Fruit fly (Drosophila melanogaster) whole organism, embryonic: Measurements from ENCODE around the gene Kal1.
A peak's percentile ranks its signal among the peaks of the same experiment; 100 is the strongest.

Experiments
- BEAF-32 ChIP-seq: fragments of 200-800 bp; sonication (Bioruptor generic); optimal IDR thresholded peaks from 3 replicates; lab custom pipeline; 2017; ENCODE audit warnings: missing biosample characterization, missing genetic modification characterization, mild to moderate bottlenecking, moderate library complexity, missing genetic modification reagents
- Bgb ChIP-seq: fragments of 200-800 bp; sonication (Bioruptor generic); IDR thresholded peaks from 2 replicates; pipeline ENCODE4 v1.3.6; 2022; ENCODE audit warnings: missing biosample characterization, missing genetic modification characterization; ENCODE audit not compliant: partially characterized antibody
- BtbVII ChIP-seq: fragments of 200-800 bp; sonication (Bioruptor generic); optimal IDR thresholded peaks from 3 replicates; lab custom pipeline; 2017; ENCODE audit warnings: missing biosample characterization, mild to moderate bottlenecking, missing genetic modification characterization
- Bteb2 ChIP-seq: fragments of 200-800 bp; sonication (Bioruptor generic); optimal IDR thresholded peaks from 2 replicates; lab custom pipeline; 2016; ENCODE audit warnings: missing biosample characterization, missing genetic modification characterization
- C15 ChIP-seq: fragments of 200-800 bp; sonication (Bioruptor generic); IDR thresholded peaks from 3 replicates; pipeline ENCODE4 v1.3.6; 2022; ENCODE audit warnings: missing biosample characterization, missing genetic modification characterization
- CG12391 ChIP-seq: fragments of 200-800 bp; sonication (Bioruptor generic); optimal IDR thresholded peaks from 3 replicates; lab custom pipeline; 2018; ENCODE audit warnings: missing biosample characterization, mild to moderate bottlenecking, missing genetic modification characterization, moderate library complexity
- CG13287 ChIP-seq: fragments of 200-800 bp; sonication (Bioruptor generic); IDR thresholded peaks from 2 replicates; pipeline ENCODE4 v1.3.6; 2022; ENCODE audit warnings: missing biosample characterization, missing genetic modification characterization; ENCODE audit not compliant: partially characterized antibody
- CG13296 ChIP-seq: fragments of 200-800 bp; sonication (Bioruptor generic); optimal IDR thresholded peaks from 3 replicates; lab custom pipeline; 2018; ENCODE audit warnings: missing biosample characterization, mild to moderate bottlenecking, missing genetic modification characterization
- CG14710 ChIP-seq: fragments of 200-800 bp; sonication (Bioruptor generic); optimal IDR thresholded peaks from 3 replicates; lab custom pipeline; 2019; ENCODE audit warnings: missing biosample characterization, mild to moderate bottlenecking, missing genetic modification characterization, moderate library complexity
- CG18476 ChIP-seq: fragments of 200-800 bp; sonication (Bioruptor generic); optimal IDR thresholded peaks from 2 replicates; lab custom pipeline; 2016; ENCODE audit warnings: missing biosample characterization, mild to moderate bottlenecking, missing genetic modification characterization
- CG18764 ChIP-seq: fragments of 200-800 bp; sonication (Bioruptor generic); optimal IDR thresholded peaks from 3 replicates; lab custom pipeline; 2016; ENCODE audit warnings: missing biosample characterization, missing genetic modification characterization
- CG33213 ChIP-seq: fragments of 200-800 bp; sonication (Bioruptor generic); optimal IDR thresholded peaks from 3 replicates; lab custom pipeline; 2016; ENCODE audit warnings: missing biosample characterization, missing genetic modification characterization
- CG42726 ChIP-seq: fragments of 200-800 bp; sonication (Bioruptor generic); IDR thresholded peaks from 2 replicates; pipeline ENCODE4 v1.3.6; 2022; ENCODE audit warnings: missing biosample characterization, missing genetic modification characterization; ENCODE audit not compliant: partially characterized antibody
- CG43689 ChIP-seq: fragments of 200-800 bp; sonication (Bioruptor generic); IDR thresholded peaks from 2 replicates; pipeline ENCODE4 v1.3.6; 2022; ENCODE audit warnings: missing biosample characterization, missing genetic modification characterization
- CG4730 ChIP-seq: fragments of 200-800 bp; sonication (Bioruptor generic); IDR thresholded peaks from 2 replicates; pipeline ENCODE4 v1.3.6; 2022; ENCODE audit warnings: missing biosample characterization, missing genetic modification characterization
- CG8388 ChIP-seq: fragments of 200-800 bp; sonication (Bioruptor generic); optimal IDR thresholded peaks from 2 replicates; lab custom pipeline; 2019; ENCODE audit warnings: missing biosample characterization, mild to moderate bottlenecking, missing genetic modification characterization, moderate library complexity
- CG9932 ChIP-seq: fragments of 200-800 bp; sonication (Bioruptor generic); IDR thresholded peaks from 2 replicates; pipeline ENCODE4 v1.3.6; 2022; ENCODE audit warnings: missing biosample characterization, missing genetic modification characterization
- CHES-1-like ChIP-seq: fragments of 200-800 bp; sonication (Bioruptor generic); optimal IDR thresholded peaks from 2 replicates; lab custom pipeline; 2016; ENCODE audit warnings: missing biosample characterization, missing genetic modification characterization
- Chrac-16 ChIP-seq: fragments of 200-800 bp; sonication (Bioruptor generic); optimal IDR thresholded peaks from 3 replicates; lab custom pipeline; 2016; ENCODE audit warnings: missing biosample characterization, missing genetic modification characterization
- Dek ChIP-seq: fragments of 200-800 bp; sonication (Bioruptor generic); optimal IDR thresholded peaks from 3 replicates; lab custom pipeline; 2019; ENCODE audit warnings: missing biosample characterization, mild to moderate bottlenecking, missing genetic modification characterization, moderate library complexity
- Dip2 ChIP-seq: fragments of 200-800 bp; sonication (Bioruptor generic); IDR thresholded peaks from 2 replicates; pipeline ENCODE4 v1.3.6; 2022; ENCODE audit warnings: missing biosample characterization, missing genetic modification characterization
- E2f2 ChIP-seq: fragments of 200-800 bp; sonication (Bioruptor generic); IDR thresholded peaks from 2 replicates; pipeline ENCODE4 v1.3.6; 2022; ENCODE audit warnings: missing biosample characterization, missing genetic modification characterization
- H2.0 ChIP-seq: fragments of 200-800 bp; sonication (Bioruptor generic); IDR thresholded peaks from 2 replicates; pipeline ENCODE4 v1.3.6; 2022; ENCODE audit warnings: missing biosample characterization, missing genetic modification characterization
- Jarid2 ChIP-seq: fragments of 200-800 bp; sonication (Bioruptor generic); optimal IDR thresholded peaks from 3 replicates; lab custom pipeline; 2017; ENCODE audit warnings: mild to moderate bottlenecking, missing biosample characterization, missing genetic modification reagents, missing genetic modification characterization
- Max ChIP-seq: fragments of 200-800 bp; sonication (Bioruptor generic); optimal IDR thresholded peaks from 2 replicates; lab custom pipeline; 2016; ENCODE audit warnings: missing biosample characterization, mild to moderate bottlenecking, missing genetic modification characterization
- NFAT ChIP-seq: fragments of 200-800 bp; sonication (Bioruptor generic); IDR thresholded peaks from 2 replicates; pipeline ENCODE4 v1.3.6; 2022; ENCODE audit warnings: missing biosample characterization, missing genetic modification characterization
- Optix ChIP-seq: fragments of 200-800 bp; sonication (Bioruptor generic); IDR thresholded peaks from 3 replicates; pipeline ENCODE4 v1.3.6; 2022; ENCODE audit warnings: missing biosample characterization, missing genetic modification characterization
- PHDP ChIP-seq: fragments of 200-800 bp; sonication (Bioruptor generic); optimal IDR thresholded peaks from 3 replicates; lab custom pipeline; 2018; ENCODE audit warnings: missing biosample characterization, mild to moderate bottlenecking, missing genetic modification characterization, moderate library complexity
- Sox102F ChIP-seq: fragments of 200-800 bp; sonication (Bioruptor generic); optimal IDR thresholded peaks from 2 replicates; lab custom pipeline; 2018; ENCODE audit warnings: missing biosample characterization, mild to moderate bottlenecking, missing genetic modification characterization, moderate library complexity
- Sry-β ChIP-seq: fragments of 200-800 bp; sonication (Bioruptor generic); optimal IDR thresholded peaks from 2 replicates; lab custom pipeline; 2018; ENCODE audit warnings: missing biosample characterization, mild to moderate bottlenecking, missing genetic modification characterization, moderate library complexity
- Taf1 ChIP-seq: fragments of 200-800 bp; sonication (Bioruptor generic); IDR thresholded peaks from 2 replicates; pipeline ENCODE4 v1.3.6; 2022; ENCODE audit warnings: missing biosample characterization, missing genetic modification characterization
- Xbp1 ChIP-seq: fragments of 200-800 bp; sonication (Bioruptor generic); optimal IDR thresholded peaks from 3 replicates; lab custom pipeline; 2016; ENCODE audit warnings: missing biosample characterization, mild to moderate bottlenecking, missing genetic modification characterization
- aop ChIP-seq: fragments of 200-800 bp; sonication (Bioruptor generic); IDR thresholded peaks from 2 replicates; pipeline ENCODE4 v1.3.6; 2022; ENCODE audit warnings: missing biosample characterization, missing genetic modification characterization
- ase ChIP-seq: fragments of 200-800 bp; sonication (Bioruptor generic); IDR thresholded peaks from 3 replicates; pipeline ENCODE4 v1.3.6; 2022; ENCODE audit warnings: missing biosample characterization, missing genetic modification characterization
- bbx ChIP-seq: fragments of 200-800 bp; sonication (Bioruptor generic); IDR thresholded peaks from 2 replicates; pipeline ENCODE4 v1.3.6; 2022; ENCODE audit warnings: missing biosample characterization, missing genetic modification characterization; ENCODE audit not compliant: partially characterized antibody
- da ChIP-seq: fragments of 200-800 bp; sonication (Bioruptor generic); optimal IDR thresholded peaks from 2 replicates; lab custom pipeline; 2016; ENCODE audit warnings: missing biosample characterization, missing genetic modification characterization
- dmrt11E ChIP-seq: fragments of 200-800 bp; sonication (Bioruptor generic); optimal IDR thresholded peaks from 3 replicates; lab custom pipeline; 2018; ENCODE audit warnings: missing biosample characterization, mild to moderate bottlenecking, missing genetic modification characterization, moderate library complexity
- eve ChIP-seq, 2 experiments: fragments of >200 bp; optimal IDR thresholded peaks; 2 replicates each; lab custom pipeline; 2017; ENCODE audit warnings: missing biosample characterization in 2 of 2, missing genetic modification characterization in 2 of 2
- grau ChIP-seq: fragments of 200-800 bp; optimal IDR thresholded peaks from 3 replicates; lab custom pipeline; 2019; ENCODE audit warnings: missing biosample characterization, mild to moderate bottlenecking, missing genetic modification characterization, moderate library complexity
- gt ChIP-seq: fragments of 200-800 bp; sonication (Bioruptor generic); IDR thresholded peaks from 2 replicates; pipeline ENCODE4 v1.3.6; 2022; ENCODE audit warnings: missing biosample characterization, missing genetic modification characterization
- klu ChIP-seq: fragments of 200-800 bp; sonication (Bioruptor generic); IDR thresholded peaks from 2 replicates; pipeline ENCODE4 v1.3.6; 2022; ENCODE audit warnings: missing biosample characterization, missing genetic modification characterization
- lilli ChIP-seq: fragments of 200-800 bp; sonication (Bioruptor generic); optimal IDR thresholded peaks from 3 replicates; lab custom pipeline; 2016; ENCODE audit warnings: missing biosample characterization, missing genetic modification characterization
- lmd ChIP-seq: fragments of 200-800 bp; sonication (Bioruptor generic); IDR thresholded peaks from 2 replicates; pipeline ENCODE4 v1.3.6; 2022; ENCODE audit warnings: missing biosample characterization, missing genetic modification characterization
- otp ChIP-seq: fragments of 200-800 bp; sonication (Bioruptor generic); IDR thresholded peaks from 3 replicates; pipeline ENCODE4, ENCODE4 v1.3.6; 2022; ENCODE audit warnings: missing biosample characterization, missing genetic modification characterization
- pfk ChIP-seq: fragments of 200-800 bp; sonication (Bioruptor generic); optimal IDR thresholded peaks from 2 replicates; lab custom pipeline; 2018; ENCODE audit warnings: missing biosample characterization, mild to moderate bottlenecking, missing genetic modification characterization, moderate library complexity
- sens ChIP-seq: fragments of 200-800 bp; sonication (Bioruptor generic); peaks from one replicate; lab custom pipeline; 2016; ENCODE audit warnings: missing biosample characterization, missing genetic modification characterization
- sim ChIP-seq: fragments of 200-800 bp; sonication (Bioruptor generic); IDR thresholded peaks from 2 replicates; pipeline ENCODE4 v1.3.6; 2022; ENCODE audit warnings: missing biosample characterization, missing genetic modification characterization
- sna ChIP-seq: fragments of 200-800 bp; sonication (Bioruptor generic); IDR thresholded peaks from 2 replicates; pipeline ENCODE4 v1.3.6; 2022; ENCODE audit warnings: missing biosample characterization, missing genetic modification characterization; ENCODE audit not compliant: partially characterized antibody
- tgo ChIP-seq: fragments of 200-800 bp; sonication (Bioruptor generic); IDR thresholded peaks from 3 replicates; pipeline ENCODE4 v1.3.6; 2022; ENCODE audit warnings: missing biosample characterization, missing genetic modification characterization
- tll ChIP-seq, 2 experiments: fragments of 200-800 bp in 1 of 2; fragments of >200 bp in 1 of 2; sonication (Bioruptor generic) in 1 of 2; optimal IDR thresholded peaks; 2 replicates each; lab custom pipeline; 2017 to 2019; ENCODE audit warnings: missing biosample characterization in 2 of 2, missing genetic modification characterization in 2 of 2, mild to moderate bottlenecking in 1 of 2, moderate library complexity in 1 of 2

Kal1 gene

dm6 chr3R:24108902-24109389 is 32.2 kb upstream of the Kal1 start, which contains the start of the genes eIF4EHP and CG18428 (continued):
- TF ChIP-seq dmrt11E (tag; lab: Kevin White, UChicago) (peak; percentile 100), Max (GFP tag; lab: Kevin White, UChicago) (peak; percentile 97), Sry-β (peak; percentile 75), lmd (GFP tag; lab: Robert Waterston, UW) (no peak), otp (peak; percentile 96; the same call in 1 of the 3 replicates), ase (GFP tag; lab: Robert Waterston, UW) (no peak; the same call in 1 of the 3 replicates), CG43689 (GFP tag; lab: Robert Waterston, UW) (no peak; the same call in none of the 2 replicates), Taf1 (GFP tag; lab: Robert Waterston, UW) (no peak; the same call in 1 of the 2 replicates), Bteb2 (GFP tag; lab: Kevin White, UChicago) (peak; percentile 90), CG42726 (no peak), Dek (tag; lab: Kevin White, UChicago) (peak; percentile 99), Xbp1 (GFP tag; lab: Kevin White, UChicago) (peak; percentile 99), CG18764 (GFP tag; lab: Kevin White, UChicago) (peak; percentile 97), CHES-1-like (GFP tag; lab: Kevin White, UChicago) (peak; percentile 87), CG12391 (peak; percentile 100), CG13296 (peak; percentile 100), CG33213 (peak; percentile 85), PHDP (tag; lab: Kevin White, UChicago) (peak; percentile 100), da (peak; percentile 27), BEAF-32 (peak; percentile 35), Optix (GFP tag; lab: Robert Waterston, UW) (peak; percentile 91), sens (GFP tag; lab: Kevin White, UChicago) (peak; percentile 98), H2.0 (GFP tag; lab: Robert Waterston, UW) (no peak; the same call in 1 of the 2 replicates), eve (GFP tag; optimal IDR thresholded peaks at IDR 0.05; lab: Kevin White, UChicago) (no peak), NFAT (GFP tag; lab: Robert Waterston, UW) (peak; percentile 98), C15 (GFP tag; lab: Robert Waterston, UW) (peak; percentile 97; the same call in 1 of the 3 replicates), aop (GFP tag; lab: Robert Waterston, UW) (no peak; the same call in 1 of the 2 replicates), Chrac-16 (peak; percentile 99), sna (GFP tag; lab: Robert Waterston, UW) (no peak), Bgb (no peak), CG14710 (tag; lab: Kevin White, UChicago) (peak; percentile 99), tll (GFP tag; optimal IDR thresholded peaks at IDR 0.05; lab: Kevin White, UChicago) (peak in 1 of 2 experiments; percentile 55), CG13287 (GFP tag; lab: Robert Waterston, UW) (no peak), CG8388 (peak; percentile 98), sim (GFP tag; lab: Robert Waterston, UW) (no peak), klu (no peak; the same call in 1 of the 2 replicates), Jarid2 (GFP tag; lab: Kevin White, UChicago) (peak; percentile 91), CG18476 (GFP tag; lab: Kevin White, UChicago) (peak; percentile 97), grau (tag; lab: Kevin White, UChicago) (peak; percentile 100), tgo (no peak), Sox102F (GFP tag; lab: Kevin White, UChicago) (peak; percentile 99), CG9932 (GFP tag; lab: Robert Waterston, UW) (no peak), bbx (GFP tag; lab: Robert Waterston, UW) (no peak), Dip2 (GFP tag; lab: Robert Waterston, UW) (no peak), E2f2 (GFP tag; lab: Robert Waterston, UW) (no peak), pfk (peak; percentile 80), BtbVII (GFP tag; lab: Kevin White, UChicago) (peak; percentile 99), CG4730 (GFP tag; lab: Robert Waterston, UW) (no peak), gt (no peak), lilli (peak; percentile 97)
